Fruit fly (Drosophila melanogaster): ENCODE results near the gene CG1738.
A peak's percentile ranks its signal among the peaks of the same experiment; 100 is the strongest.

CG1738 gene

DNA sequence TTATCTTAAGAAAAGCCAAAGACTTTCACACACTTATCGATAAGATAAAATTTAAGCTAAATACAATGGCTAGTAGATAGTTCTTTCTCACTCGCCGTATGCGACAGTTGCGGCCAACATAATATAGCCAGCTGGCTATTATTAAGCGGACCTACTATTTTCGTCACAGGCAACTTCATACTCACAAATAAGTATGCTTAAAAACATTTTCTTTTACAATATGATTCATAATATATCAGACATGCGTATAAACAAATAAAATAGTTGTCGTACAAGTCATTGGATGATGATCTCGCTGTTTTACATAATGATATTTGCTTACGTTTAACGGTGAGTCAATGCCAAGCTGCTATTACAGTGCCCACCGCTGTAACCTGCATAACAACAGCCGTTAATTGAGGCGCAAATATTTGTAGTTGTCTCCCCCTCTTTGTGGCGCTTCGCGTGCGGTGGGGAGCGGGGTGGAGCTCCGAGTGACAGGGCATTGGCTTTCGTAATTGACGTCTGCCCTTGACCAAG, 22.6 kb upstream of the CG1738 start:
- TF ChIP-seq Mnt (GFP tag; optimal IDR thresholded peaks at IDR 0.05) = peak; percentile 66
- TF ChIP-seq tj (GFP tag; optimal IDR thresholded peaks at IDR 0.05) = peak; percentile 59
- TF ChIP-seq CG12768 (GFP tag; optimal IDR thresholded peaks at IDR 0.05) = peak; percentile 78
- TF ChIP-seq CG33017 (tag; optimal IDR thresholded peaks at IDR 0.05) = peak; percentile 81
- TF ChIP-seq CG5204 (GFP tag; optimal IDR thresholded peaks at IDR 0.05) = no peak
- TF ChIP-seq cnc (optimal IDR thresholded peaks at IDR 0.05) = no peak
- TF ChIP-seq CG7101 (tag; optimal IDR thresholded peaks at IDR 0.05) = peak; percentile 84
- TF ChIP-seq CG7045 (GFP tag; optimal IDR thresholded peaks at IDR 0.05) = peak; percentile 73
- peak; percentile 96 for TF ChIP-seq kay (GFP tag; ENCODE audit: borderline replicate concordance)
- peak; percentile 91 for TF ChIP-seq ovo (GFP tag; optimal IDR thresholded peaks at IDR 0.05)
- no peak for TF ChIP-seq Hr96 (GFP tag; optimal IDR thresholded peaks at IDR 0.05)
- no peak for TF ChIP-seq toe (GFP tag; optimal IDR thresholded peaks at IDR 0.05)
- TF ChIP-seq CG1620 (GFP tag; optimal IDR thresholded peaks at IDR 0.05) = peak; percentile 59
- TF ChIP-seq pad (GFP tag; optimal IDR thresholded peaks at IDR 0.05) = peak; percentile 65
- TF ChIP-seq CG11617 (GFP tag; optimal IDR thresholded peaks at IDR 0.05) = peak; percentile 83
- TF ChIP-seq CG14711 (tag; optimal IDR thresholded peaks at IDR 0.05) = peak; percentile 72
- peak; percentile 49 for TF ChIP-seq cic (GFP tag; optimal IDR thresholded peaks at IDR 0.05)
- TF ChIP-seq Clk (GFP tag; optimal IDR thresholded peaks at IDR 0.05) = peak; percentile 28
- TF ChIP-seq bab1 (GFP tag; optimal IDR thresholded peaks at IDR 0.05) = peak; percentile 77
- TF ChIP-seq Crg-1 (GFP tag; optimal IDR thresholded peaks at IDR 0.05) = peak; percentile 72

DNA sequence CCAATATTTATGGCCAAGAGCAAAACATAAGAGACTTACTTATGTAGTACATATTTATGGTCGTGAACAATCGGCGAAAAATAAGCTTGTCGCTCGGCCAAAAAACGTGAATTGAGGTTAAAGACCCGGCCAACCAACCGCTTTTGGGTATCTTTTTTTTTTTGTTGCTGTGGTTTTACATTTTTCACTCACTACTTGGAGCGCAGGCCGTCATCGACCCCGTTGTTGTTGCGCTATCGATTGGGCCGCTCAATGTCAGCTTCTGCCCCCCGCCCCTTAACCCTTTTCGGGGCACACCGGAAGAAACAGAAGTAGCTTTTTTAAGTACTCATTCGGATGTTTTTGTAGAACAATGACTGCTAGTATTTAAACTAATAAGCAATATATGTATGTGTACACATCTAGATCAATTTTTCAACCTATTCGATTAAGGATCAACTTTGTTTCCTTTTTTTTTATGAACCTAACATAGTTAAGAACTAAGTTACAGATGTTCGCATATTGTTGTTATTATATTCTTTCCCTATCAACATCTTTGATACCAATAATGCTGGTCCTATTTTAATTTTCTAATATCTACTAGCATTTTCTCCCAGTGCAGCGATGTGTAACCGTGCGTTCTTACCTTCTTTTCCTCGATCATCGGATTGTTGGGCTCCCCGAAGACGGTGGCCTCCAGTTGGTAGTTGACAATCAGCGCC, 10.7 kb upstream of the CG1738 start:
- TF ChIP-seq Hr96 (GFP tag; optimal IDR thresholded peaks at IDR 0.05) = no peak
- no peak for TF ChIP-seq CG1620 (GFP tag; optimal IDR thresholded peaks at IDR 0.05)
- peak; percentile 13 for TF ChIP-seq CG11617 (GFP tag; optimal IDR thresholded peaks at IDR 0.05)
- TF ChIP-seq CG14711 (tag; optimal IDR thresholded peaks at IDR 0.05) = peak; percentile 2
- TF ChIP-seq bab1 (GFP tag; optimal IDR thresholded peaks at IDR 0.05) = peak; percentile 22
- TF ChIP-seq CG7045 (GFP tag; optimal IDR thresholded peaks at IDR 0.05) = peak; percentile 20
- peak; percentile 4 for TF ChIP-seq tj (GFP tag; optimal IDR thresholded peaks at IDR 0.05)
- TF ChIP-seq ovo (GFP tag; optimal IDR thresholded peaks at IDR 0.05) = no peak

DNA sequence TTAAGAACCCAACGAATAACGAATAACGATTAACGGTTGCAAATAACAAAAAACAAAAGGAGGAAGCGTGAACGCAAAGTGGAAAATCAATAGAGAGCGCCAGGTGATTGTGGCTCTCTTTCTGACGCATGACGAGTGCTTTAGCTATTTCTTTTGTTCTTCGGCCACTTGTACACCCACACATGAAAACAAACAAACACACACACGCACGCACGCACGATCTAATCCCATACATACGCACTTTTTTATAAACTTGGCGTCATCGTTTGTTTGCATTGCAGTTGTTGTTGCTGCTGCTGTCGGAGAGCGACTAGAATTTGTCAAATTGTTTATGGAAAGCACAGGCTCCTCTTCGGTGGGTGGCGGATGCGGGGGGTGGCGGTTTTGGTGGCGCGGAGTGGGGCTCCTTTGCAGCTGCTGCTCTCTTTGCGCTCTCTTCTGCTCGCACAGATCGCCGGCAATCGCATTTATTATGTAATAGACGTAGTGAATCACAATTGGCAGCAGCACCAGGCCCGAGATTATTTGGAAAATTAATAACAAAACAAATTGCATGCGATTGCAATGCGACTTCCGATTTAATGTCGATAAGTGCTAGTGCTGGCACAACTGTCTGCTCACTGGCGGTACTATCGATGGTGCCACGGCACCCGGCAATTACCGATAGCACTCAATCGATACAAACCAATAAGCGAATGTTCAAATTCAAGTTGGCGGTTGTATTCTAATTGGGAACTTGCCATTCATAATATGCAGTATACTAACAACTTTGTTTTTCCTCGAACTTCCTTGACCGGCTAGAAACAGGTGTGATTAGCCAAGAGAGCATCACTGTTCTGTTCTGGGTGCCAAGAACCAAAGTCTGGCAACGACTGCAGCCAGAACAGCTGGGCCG, 9.6 kb upstream of the CG1738 start:
- TF ChIP-seq CG11617 (GFP tag; optimal IDR thresholded peaks at IDR 0.05) (peak; percentile 41), tj (GFP tag; optimal IDR thresholded peaks at IDR 0.05) (peak; percentile 63), Hr96 (GFP tag; optimal IDR thresholded peaks at IDR 0.05) (no peak), pad (GFP tag; optimal IDR thresholded peaks at IDR 0.05) (peak; percentile 23), CG5204 (GFP tag; optimal IDR thresholded peaks at IDR 0.05) (no peak), CG7101 (tag; optimal IDR thresholded peaks at IDR 0.05) (peak; percentile 69), CG33017 (tag; optimal IDR thresholded peaks at IDR 0.05) (no peak), ovo (GFP tag; optimal IDR thresholded peaks at IDR 0.05) (peak; percentile 53), Crg-1 (GFP tag; optimal IDR thresholded peaks at IDR 0.05) (peak; percentile 55), toe (GFP tag; optimal IDR thresholded peaks at IDR 0.05) (peak; percentile 72), CG1620 (GFP tag; optimal IDR thresholded peaks at IDR 0.05) (peak; percentile 90), CG14711 (tag; optimal IDR thresholded peaks at IDR 0.05) (peak; percentile 31), Mnt (GFP tag; optimal IDR thresholded peaks at IDR 0.05) (peak; percentile 75), bab1 (GFP tag; optimal IDR thresholded peaks at IDR 0.05) (peak; percentile 54)

- peak; percentile 16 for TF ChIP-seq bab1 (GFP tag; optimal IDR thresholded peaks at IDR 0.05)
- no peak for TF ChIP-seq Crg-1 (GFP tag; optimal IDR thresholded peaks at IDR 0.05)
These were observed 8.8 kb upstream of the CG1738 start, which contains the start of the genes CG34348 and Kap3 for dm6 chrX:11339868-11340548. Gene CG34348 (plus strand): TSS chrX:11339873. Gene Kap3 (minus strand): TSS chrX:11340084.

DNA sequence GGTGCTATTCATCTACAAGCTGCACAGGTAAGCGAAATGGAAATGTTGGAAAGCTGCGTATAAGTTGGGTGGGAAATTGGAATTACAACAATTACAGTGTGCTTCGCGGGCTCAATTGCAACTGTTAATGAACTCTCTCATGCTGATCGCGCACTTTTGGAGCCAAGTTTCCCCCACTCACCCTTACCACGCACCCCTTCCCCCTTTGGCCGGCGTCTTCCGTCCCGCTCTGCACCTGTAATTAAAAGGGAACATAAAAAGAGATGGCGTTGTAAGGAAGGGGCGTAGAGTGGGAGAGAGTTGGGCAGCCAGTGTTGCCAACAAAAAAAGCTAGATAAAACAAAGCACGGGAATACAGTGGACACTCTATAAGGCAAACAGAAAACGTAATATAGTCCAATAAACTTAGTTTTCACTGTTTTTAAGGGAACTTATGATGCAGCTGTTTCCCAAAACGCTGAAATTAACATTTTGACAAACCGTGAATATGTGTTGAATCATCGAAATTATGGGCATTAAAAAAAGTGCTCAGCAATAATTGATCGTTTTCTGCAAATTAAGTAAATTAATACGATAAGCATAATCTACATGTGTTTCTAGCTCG, 8.0 kb upstream of the CG1738 start:
- TF ChIP-seq CG7045 (GFP tag; optimal IDR thresholded peaks at IDR 0.05) (peak; percentile 7), bab1 (GFP tag; optimal IDR thresholded peaks at IDR 0.05) (no peak), cnc (optimal IDR thresholded peaks at IDR 0.05) (no peak), CG33017 (tag; optimal IDR thresholded peaks at IDR 0.05) (no peak), CG14711 (tag; optimal IDR thresholded peaks at IDR 0.05) (peak; percentile 9), ovo (GFP tag; optimal IDR thresholded peaks at IDR 0.05) (peak; percentile 36), toe (GFP tag; optimal IDR thresholded peaks at IDR 0.05) (no peak), Crg-1 (GFP tag; optimal IDR thresholded peaks at IDR 0.05) (no peak), kay (GFP tag; ENCODE audit: borderline replicate concordance) (no peak), Mnt (GFP tag; optimal IDR thresholded peaks at IDR 0.05) (no peak), CG12768 (GFP tag; optimal IDR thresholded peaks at IDR 0.05) (no peak), tj (GFP tag; optimal IDR thresholded peaks at IDR 0.05) (peak; percentile 99), Clk (GFP tag; optimal IDR thresholded peaks at IDR 0.05) (no peak), pad (GFP tag; optimal IDR thresholded peaks at IDR 0.05) (peak; percentile 97), CG1620 (GFP tag; optimal IDR thresholded peaks at IDR 0.05) (peak; percentile 29), cic (GFP tag; optimal IDR thresholded peaks at IDR 0.05) (peak; percentile 16), CG5204 (GFP tag; optimal IDR thresholded peaks at IDR 0.05) (peak; percentile 44), Hr96 (GFP tag; optimal IDR thresholded peaks at IDR 0.05) (no peak), CG11617 (GFP tag; optimal IDR thresholded peaks at IDR 0.05) (peak; percentile 34), CG7101 (tag; optimal IDR thresholded peaks at IDR 0.05) (peak; percentile 23)
